Fruit fly (Drosophila melanogaster) whole organism, embryonic: ENCODE measurements around the gene ps.

ENCODE experiments used
- B-H2 ChIP-seq: fragments of 200-800 bp; sonication (Bioruptor generic); optimal IDR thresholded peaks from 2 replicates; lab custom pipeline; 2018; ENCODE audit warnings: missing biosample characterization, mild to moderate bottlenecking, missing genetic modification characterization
- BtbVII ChIP-seq: fragments of 200-800 bp; sonication (Bioruptor generic); optimal IDR thresholded peaks from 3 replicates; lab custom pipeline; 2017; ENCODE audit warnings: missing biosample characterization, mild to moderate bottlenecking, missing genetic modification characterization
- CG10543 ChIP-seq: fragments of 200-800 bp; sonication (Bioruptor generic); optimal IDR thresholded peaks from 3 replicates; lab custom pipeline; 2017; ENCODE audit warnings: missing biosample characterization, mild to moderate bottlenecking, missing genetic modification characterization, moderate library complexity
- CG11398 ChIP-seq: fragments of 200-800 bp; sonication (Bioruptor generic); optimal IDR thresholded peaks from 2 replicates; lab custom pipeline; 2016; ENCODE audit warnings: missing biosample characterization, missing genetic modification characterization
- CG12659 ChIP-seq: fragments of 200-800 bp; sonication (Bioruptor generic); optimal IDR thresholded peaks from 3 replicates; lab custom pipeline; 2017; ENCODE audit warnings: mild to moderate bottlenecking, missing biosample characterization, missing genetic modification reagents, missing genetic modification characterization
- CG14014 ChIP-seq: fragments of 200-800 bp; sonication (Bioruptor generic); IDR thresholded peaks from 2 replicates; pipeline ENCODE4 v1.3.6; 2022; ENCODE audit warnings: missing biosample characterization, missing genetic modification characterization
- CG1647 ChIP-seq: fragments of 200-800 bp; sonication (Bioruptor generic); optimal IDR thresholded peaks from 3 replicates; lab custom pipeline; 2016; ENCODE audit warnings: missing biosample characterization, missing genetic modification characterization
- CG17359 ChIP-seq: fragments of 200-800 bp; sonication (Bioruptor generic); optimal IDR thresholded peaks from 3 replicates; lab custom pipeline; 2018; ENCODE audit warnings: missing biosample characterization, mild to moderate bottlenecking, missing genetic modification characterization, moderate library complexity
- CG18599 ChIP-seq: fragments of 200-800 bp; sonication (Bioruptor generic); optimal IDR thresholded peaks from 3 replicates; lab custom pipeline; 2017; ENCODE audit warnings: missing biosample characterization, missing genetic modification characterization, mild to moderate bottlenecking, moderate library complexity, missing genetic modification reagents
- CG32772 ChIP-seq: fragments of 200-800 bp; sonication (Bioruptor generic); IDR thresholded peaks from 2 replicates; pipeline ENCODE4 v1.3.6; 2022; ENCODE audit warnings: missing biosample characterization, missing genetic modification characterization
- CG34376 ChIP-seq: fragments of 200-800 bp; sonication (Bioruptor generic); optimal IDR thresholded peaks from 2 replicates; lab custom pipeline; 2018; ENCODE audit warnings: missing biosample characterization, mild to moderate bottlenecking, missing genetic modification characterization
- CG4730 ChIP-seq: fragments of 200-800 bp; sonication (Bioruptor generic); IDR thresholded peaks from 2 replicates; pipeline ENCODE4 v1.3.6; 2022; ENCODE audit warnings: missing biosample characterization, missing genetic modification characterization
- CG4854 ChIP-seq: fragments of 200-800 bp; sonication (Bioruptor generic); optimal IDR thresholded peaks from 2 replicates; lab custom pipeline; 2016; ENCODE audit warnings: missing biosample characterization, missing genetic modification characterization, inconsistent platforms
- CG6254 ChIP-seq: fragments of 200-800 bp; sonication (Bioruptor generic); optimal IDR thresholded peaks from 3 replicates; lab custom pipeline; 2017; ENCODE audit warnings: mild to moderate bottlenecking, missing biosample characterization, missing genetic modification reagents, missing genetic modification characterization
- CG6765 ChIP-seq: fragments of 200-800 bp; sonication (Bioruptor generic); optimal IDR thresholded peaks from 3 replicates; lab custom pipeline; 2017; ENCODE audit warnings: missing biosample characterization, mild to moderate bottlenecking, missing genetic modification characterization
- CG6813 ChIP-seq: fragments of 200-800 bp; sonication (Bioruptor generic); optimal IDR thresholded peaks from 2 replicates; lab custom pipeline; 2017; ENCODE audit warnings: missing biosample characterization, missing genetic modification characterization, mild to moderate bottlenecking, moderate library complexity, missing genetic modification reagents
- CG7357 ChIP-seq: fragments of 200-800 bp; sonication (Bioruptor generic); IDR thresholded peaks from 3 replicates; pipeline ENCODE4 v1.3.6; 2022; ENCODE audit warnings: missing biosample characterization, missing genetic modification characterization
- CG7556 ChIP-seq: fragments of 200-800 bp; sonication (Bioruptor generic); optimal IDR thresholded peaks from 2 replicates; lab custom pipeline; 2017; ENCODE audit warnings: missing biosample characterization, mild to moderate bottlenecking, missing genetic modification characterization
- CG8290 ChIP-seq, 3 experiments: fragments of 200-800 bp; sonication (Bioruptor generic); optimal IDR thresholded peaks; 2 replicates each; lab custom pipeline; 2016 to 2019; ENCODE audit warnings: missing biosample characterization in 3 of 3, missing genetic modification characterization in 3 of 3, mild to moderate bottlenecking in 2 of 3, moderate library complexity in 1 of 3
- E2f2 ChIP-seq: fragments of 200-800 bp; sonication (Bioruptor generic); IDR thresholded peaks from 2 replicates; pipeline ENCODE4 v1.3.6; 2022; ENCODE audit warnings: missing biosample characterization, missing genetic modification characterization
- Ets97D ChIP-seq: fragments of 200-800 bp; sonication (Bioruptor generic); optimal IDR thresholded peaks from 3 replicates; lab custom pipeline; 2016; ENCODE audit warnings: missing biosample characterization, missing genetic modification characterization
- Fer1 ChIP-seq: fragments of 200-800 bp; sonication (Bioruptor generic); optimal IDR thresholded peaks from 2 replicates; lab custom pipeline; 2017; ENCODE audit warnings: missing biosample characterization, mild to moderate bottlenecking, missing genetic modification characterization
- Fer3 ChIP-seq: fragments of 200-800 bp; sonication (Bioruptor generic); optimal IDR thresholded peaks from 2 replicates; lab custom pipeline; 2018; ENCODE audit warnings: missing biosample characterization, mild to moderate bottlenecking, missing genetic modification characterization, moderate library complexity
- HHEX ChIP-seq: fragments of 200-800 bp; sonication (Bioruptor generic); optimal IDR thresholded peaks from 3 replicates; lab custom pipeline; 2017; ENCODE audit warnings: missing biosample characterization, mild to moderate bottlenecking, missing genetic modification characterization, missing genetic modification reagents
- Hr3 ChIP-seq: fragments of 200-800 bp; sonication (Bioruptor generic); optimal IDR thresholded peaks from 3 replicates; lab custom pipeline; 2016; ENCODE audit warnings: missing biosample characterization, missing genetic modification characterization
- Med ChIP-seq: fragments of 200-800 bp; sonication (Bioruptor generic); peaks from one replicate; lab custom pipeline; 2016; ENCODE audit warnings: missing biosample characterization, missing genetic modification characterization, mild to moderate bottlenecking, inconsistent platforms, moderate library complexity
- Meics ChIP-seq: fragments of 200-800 bp; sonication (Bioruptor generic); optimal IDR thresholded peaks from 2 replicates; lab custom pipeline; 2017; ENCODE audit warnings: missing biosample characterization, mild to moderate bottlenecking, missing genetic modification characterization
- Nf-YC ChIP-seq: fragments of 200-800 bp; optimal IDR thresholded peaks from 3 replicates; lab custom pipeline; 2019; ENCODE audit warnings: missing biosample characterization, mild to moderate bottlenecking, missing genetic modification characterization, moderate library complexity
- Opbp ChIP-seq: fragments of 200-800 bp; sonication (Bioruptor generic); IDR thresholded peaks from 3 replicates; pipeline ENCODE4 v1.3.6; 2022; ENCODE audit warnings: missing biosample characterization, missing genetic modification characterization; ENCODE audit not compliant: partially characterized antibody
- Pdp1 ChIP-seq, 2 experiments: fragments of 200-800 bp; sonication (Bioruptor generic); optimal IDR thresholded peaks; 3 replicates each; lab custom pipeline; 2016; ENCODE audit warnings: missing biosample characterization in 2 of 2, missing genetic modification characterization in 2 of 2, mild to moderate bottlenecking in 1 of 2, moderate library complexity in 1 of 2
- Xrp1 ChIP-seq: fragments of 200-800 bp; sonication (Bioruptor generic); IDR thresholded peaks from 2 replicates; pipeline ENCODE4 v1.3.6; 2022; ENCODE audit warnings: missing biosample characterization, missing genetic modification characterization
- chinmo ChIP-seq: fragments of 200-800 bp; sonication (Bioruptor generic); IDR thresholded peaks from 4 replicates; pipeline ENCODE4 v1.3.6; 2022; ENCODE audit warnings: missing biosample characterization, missing genetic modification characterization; ENCODE audit not compliant: partially characterized antibody
- dan ChIP-seq: fragments of 200-800 bp; sonication (Bioruptor generic); IDR thresholded peaks from 2 replicates; pipeline ENCODE4 v1.3.6; 2022; ENCODE audit warnings: missing biosample characterization, missing genetic modification characterization
- dmrt99B ChIP-seq: fragments of 200-800 bp; sonication (Bioruptor generic); optimal IDR thresholded peaks from 2 replicates; lab custom pipeline; 2018; ENCODE audit warnings: missing biosample characterization, mild to moderate bottlenecking, missing genetic modification characterization, moderate library complexity
- eve ChIP-seq, 2 experiments: fragments of >200 bp; optimal IDR thresholded peaks; 2 replicates each; lab custom pipeline; 2017; ENCODE audit warnings: missing biosample characterization in 2 of 2, missing genetic modification characterization in 2 of 2
- fru ChIP-seq: fragments of >200 bp; optimal IDR thresholded peaks from 2 replicates; lab custom pipeline; 2017
- gt ChIP-seq: fragments of 200-800 bp; sonication (Bioruptor generic); IDR thresholded peaks from 2 replicates; pipeline ENCODE4 v1.3.6; 2022; ENCODE audit warnings: missing biosample characterization, missing genetic modification characterization
- lab ChIP-seq: fragments of 200-800 bp; sonication (Bioruptor generic); optimal IDR thresholded peaks from 3 replicates; lab custom pipeline; 2017; ENCODE audit warnings: missing biosample characterization, missing genetic modification characterization, mild to moderate bottlenecking, moderate library complexity, missing genetic modification reagents
- mirr ChIP-seq: fragments of 200-800 bp; sonication (Bioruptor generic); optimal IDR thresholded peaks from 3 replicates; lab custom pipeline; 2018; ENCODE audit warnings: missing biosample characterization, mild to moderate bottlenecking, missing genetic modification characterization
- mld ChIP-seq: fragments of 200-800 bp; sonication (Bioruptor generic); IDR thresholded peaks from 3 replicates; pipeline ENCODE4 v1.3.6; 2022; ENCODE audit warnings: missing biosample characterization, missing genetic modification characterization; ENCODE audit not compliant: partially characterized antibody
- row ChIP-seq: fragments of 200-800 bp; sonication (Bioruptor generic); IDR thresholded peaks from 3 replicates; pipeline ENCODE4 v1.3.6; 2022; ENCODE audit warnings: missing biosample characterization, missing genetic modification characterization
- sd ChIP-seq: fragments of 200-800 bp; sonication (Bioruptor generic); optimal IDR thresholded peaks from 3 replicates; lab custom pipeline; 2018; ENCODE audit warnings: missing biosample characterization, mild to moderate bottlenecking, missing genetic modification characterization, moderate library complexity
- sqz ChIP-seq: fragments of 200-800 bp; sonication (Bioruptor generic); optimal IDR thresholded peaks from 3 replicates; lab custom pipeline; 2018; ENCODE audit warnings: missing biosample characterization, mild to moderate bottlenecking, missing genetic modification characterization
- sr ChIP-seq: fragments of 200-800 bp; sonication (Bioruptor generic); IDR thresholded peaks from 3 replicates; pipeline ENCODE4 v1.3.6; 2022; ENCODE audit warnings: missing biosample characterization, missing genetic modification characterization
- stc ChIP-seq: fragments of 200-800 bp; sonication (Bioruptor generic); IDR thresholded peaks from 2 replicates; pipeline ENCODE4 v1.3.6; 2022; ENCODE audit warnings: missing biosample characterization, missing genetic modification characterization
- tio ChIP-seq: fragments of 200-800 bp; sonication (Bioruptor generic); optimal IDR thresholded peaks from 2 replicates; lab custom pipeline; 2017; ENCODE audit warnings: missing biosample characterization, missing genetic modification characterization, inconsistent platforms

The ps gene

dm6 chr3R:9441134-9441533 is 23.4 kb downstream of the ps start (continued):
- no peak for TF ChIP-seq CG1647 (GFP tag; lab: Kevin White, UChicago)
- TF ChIP-seq B-H2 (GFP tag; lab: Kevin White, UChicago): no peak
- 0 out of 3 replicates have a peak, but pooled peaks have one; percentile 10 for TF ChIP-seq sr (GFP tag; lab: Robert Waterston, UW)
- TF ChIP-seq CG7556 (GFP tag; lab: Kevin White, UChicago): no peak
- TF ChIP-seq tio (GFP tag; lab: Kevin White, UChicago): no peak
- no peak for TF ChIP-seq CG34376 (GFP tag; lab: Kevin White, UChicago)
- 0 out of 2 replicates have a peak, but pooled peaks have one; percentile 11 for TF ChIP-seq CG4730 (GFP tag; lab: Robert Waterston, UW)
- no peak for TF ChIP-seq fru (lab: Kevin White, UChicago)
- no peak for TF ChIP-seq Opbp (GFP tag; lab: Robert Waterston, UW)
- no peak for TF ChIP-seq CG4854 (GFP tag; lab: Kevin White, UChicago)
- TF ChIP-seq CG14014 (GFP tag; lab: Robert Waterston, UW): no peak
- TF ChIP-seq gt (GFP tag; lab: Robert Waterston, UW): no peak

- TF ChIP-seq eve (GFP tag; optimal IDR thresholded peaks at IDR 0.05; lab: Kevin White, UChicago) (peak in 1 of 2 experiments; percentile 71), sd (tag; lab: Kevin White, UChicago) (peak; percentile 23), Pdp1 (GFP tag; optimal IDR thresholded peaks at IDR 0.05; lab: Kevin White, UChicago) (peak in 1 of 2 experiments; percentile 75), Ets97D (no peak), chinmo (GFP tag; lab: Robert Waterston, UW) (0 out of 4 replicates have a peak, but pooled peaks have one; percentile 20), sr (GFP tag; lab: Robert Waterston, UW) (peak; percentile 61; the same call in 1 of the 3 replicates), sqz (peak; percentile 32), CG18599 (GFP tag; lab: Kevin White, UChicago) (no peak), dan (GFP tag; lab: Robert Waterston, UW) (no peak), CG32772 (0 out of 2 replicates have a peak, but pooled peaks have one; percentile 12)
- TF ChIP-seq, all 482 proteins: peak for 7
Measured at dm6 chr3R:9441996-9442395, 24.3 kb downstream of the ps start.

- TF ChIP-seq CG34376 (GFP tag; lab: Kevin White, UChicago) (peak; percentile 28), dmrt99B (peak; percentile 14), Med (GFP tag; lab: Kevin White, UChicago) (peak; percentile 58), mirr (GFP tag; lab: Kevin White, UChicago) (peak; percentile 0), CG11398 (GFP tag; lab: Kevin White, UChicago) (no peak), E2f2 (GFP tag; lab: Robert Waterston, UW) (0 out of 2 replicates have a peak, but pooled peaks have one; percentile 19), lab (GFP tag; lab: Kevin White, UChicago) (peak; percentile 59), CG6765 (GFP tag; lab: Kevin White, UChicago) (peak; percentile 22), Xrp1 (GFP tag; lab: Robert Waterston, UW) (peak; percentile 36; the same call in 1 of the 2 replicates), HHEX (GFP tag; lab: Kevin White, UChicago) (peak; percentile 52), Nf-YC (tag; lab: Kevin White, UChicago) (peak; percentile 13), CG6254 (GFP tag; lab: Kevin White, UChicago) (no peak), CG8290 (GFP tag; optimal IDR thresholded peaks at IDR 0.05; lab: Kevin White, UChicago) (no peak), CG8290 (tag; optimal IDR thresholded peaks at IDR 0.05; lab: Kevin White, UChicago) (peak in 1 of 2 experiments; percentile 10), CG10543 (GFP tag; lab: Kevin White, UChicago) (peak; percentile 46), Fer1 (peak; percentile 54), CG12659 (GFP tag; lab: Kevin White, UChicago) (peak; percentile 7), row (GFP tag; lab: Robert Waterston, UW) (no peak), CG6813 (peak; percentile 30), CG7357 (GFP tag; lab: Robert Waterston, UW) (no peak), Meics (GFP tag; lab: Kevin White, UChicago) (peak; percentile 9), stc (no peak), CG17359 (peak; percentile 36), Hr3 (GFP tag; lab: Kevin White, UChicago) (no peak), Fer3 (tag; lab: Kevin White, UChicago) (peak; percentile 18), mld (no peak), BtbVII (GFP tag; lab: Kevin White, UChicago) (peak; percentile 41)
Measured at dm6 chr3R:9448320-9448719, 30.6 kb downstream of the ps start.
